Worm (Caenorhabditis elegans) whole organism, young adult: ENCODE measurements around the gene aakg-2.

Source experiments
- Y53F4B.3 ChIP-seq: fragments of 200-800 bp; sonication (Bioruptor generic); IDR thresholded peaks from 2 replicates; pipeline ENCODE4 v1.3.6; 2022; ENCODE audit warnings: missing genetic modification reagents, missing genetic modification characterization, missing compliant biosample characterization
- nhr-120 ChIP-seq: fragments of 200-800 bp; sonication (Bioruptor generic); IDR thresholded peaks from 2 replicates; pipeline ENCODE4 v1.3.6; 2022; ENCODE audit warnings: missing genetic modification characterization, missing compliant biosample characterization
- pha-4 ChIP-seq: fragments of 150-350 bp; sonication (generic microtip); optimal IDR thresholded peaks from 2 replicates; lab custom pipeline; 2014; ENCODE audit warnings: missing biosample characterization, missing genetic modification reagents, missing genetic modification characterization

DNA sequence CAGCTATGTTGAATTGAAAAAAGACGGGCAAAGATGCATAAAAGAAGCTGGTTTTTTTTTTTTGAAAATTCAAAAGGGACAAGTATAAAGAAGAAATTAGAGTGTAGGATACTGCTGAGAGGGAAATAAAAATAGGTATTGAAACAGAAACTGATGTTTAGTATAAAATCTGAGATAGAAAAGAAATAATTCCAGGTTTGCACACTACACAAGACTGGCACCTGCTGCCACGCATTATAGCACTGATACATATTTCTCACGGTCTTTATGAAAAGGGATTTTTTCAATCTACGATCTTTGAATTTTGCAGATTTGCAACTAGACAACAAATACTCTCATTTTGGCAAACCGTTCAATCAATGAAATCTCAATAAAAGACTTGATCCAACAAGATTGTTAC is 5.5 kb downstream of the aakg-2 start:
- no peak for TF ChIP-seq pha-4 (tag; lab: Kevin White, UChicago)
- no peak for TF ChIP-seq Y53F4B.3 (GFP tag; lab: Robert Waterston, UW)
- TF ChIP-seq nhr-120 (GFP tag; lab: Robert Waterston, UW): no peak
